Worm (Caenorhabditis elegans) whole organism, L1 larva: ENCODE measurements around the gene abi-1.

Experiments
- ceh-82 ChIP-seq, 3 experiments: fragments of 150-350 bp in 1 of 3; sonication (generic microtip) in 2 of 3; optimal IDR thresholded peaks; 2 replicates each; lab custom pipeline; 2014 to 2017; ENCODE audit warnings: missing biosample characterization in 3 of 3, missing genetic modification characterization in 3 of 3
- fos-1 ChIP-seq: fragments of 150-350 bp; optimal IDR thresholded peaks from 2 replicates; lab custom pipeline; 2014; ENCODE audit warnings: missing biosample characterization, missing genetic modification characterization

DNA sequence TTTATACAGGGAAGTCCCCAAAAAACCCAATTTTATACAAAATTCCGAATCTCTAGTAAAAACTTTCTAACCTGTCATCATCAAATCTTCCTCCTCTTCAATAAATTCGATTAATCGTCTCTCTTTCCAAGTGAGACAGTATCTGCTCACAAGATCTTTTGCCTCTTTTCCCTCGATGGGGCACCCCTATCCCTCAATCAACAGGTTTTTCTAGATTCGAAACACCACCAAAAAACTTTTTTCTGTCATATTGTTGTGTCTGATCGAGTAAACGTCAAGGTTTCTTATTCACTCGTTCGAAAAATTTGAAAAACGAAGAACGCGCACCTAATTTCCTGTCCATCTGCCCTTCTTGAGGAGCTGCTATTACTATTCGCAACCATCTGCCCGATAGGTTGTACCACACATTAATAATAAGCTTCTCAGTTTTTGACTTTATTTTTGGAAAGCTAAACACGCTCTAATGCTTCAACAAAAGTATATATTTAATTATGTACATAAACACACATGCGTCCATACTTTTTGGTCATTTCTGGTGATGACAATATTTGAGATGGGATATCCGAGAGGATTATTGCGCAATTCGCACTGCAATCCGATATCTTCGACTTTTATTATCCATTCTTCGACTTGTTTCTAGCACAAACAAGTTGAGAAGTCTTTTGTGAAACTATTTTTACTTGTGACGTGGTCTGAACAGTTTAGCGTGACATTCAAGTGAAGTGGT is 26.7 kb upstream of the abi-1 start:
- TF ChIP-seq fos-1 (tag; lab: Kevin White, UChicago) (no peak), ceh-82 (tag; optimal IDR thresholded peaks at IDR 0.05; lab: Kevin White, UChicago) (no peak)
